Worm (Caenorhabditis elegans) whole organism, L3 larva: ENCODE measurements around the gene M163.1.

Experiments
- R02D3.7 ChIP-seq: fragments of 150-350 bp; optimal IDR thresholded peaks from 2 replicates; lab custom pipeline; 2014; ENCODE audit warnings: missing biosample characterization, missing genetic modification characterization
- ZK546.5 ChIP-seq: sonication (generic microtip); optimal IDR thresholded peaks from 2 replicates; lab custom pipeline; 2017; ENCODE audit warnings: missing biosample characterization, missing genetic modification characterization
- ceh-28 ChIP-seq: fragments of 150-350 bp; optimal IDR thresholded peaks from 2 replicates; lab custom pipeline; 2014; ENCODE audit warnings: missing biosample characterization, missing genetic modification reagents, missing genetic modification characterization
- ceh-82 ChIP-seq: fragments of 150-350 bp; optimal IDR thresholded peaks from 2 replicates; lab custom pipeline; 2014; ENCODE audit warnings: missing biosample characterization, missing genetic modification characterization
- ceh-9 ChIP-seq: sonication (generic microtip); optimal IDR thresholded peaks from 2 replicates; lab custom pipeline; 2018; ENCODE audit warnings: missing biosample characterization, missing genetic modification characterization
- daf-12 ChIP-seq: fragments of 150-350 bp; optimal IDR thresholded peaks from 2 replicates; lab custom pipeline; 2014; ENCODE audit warnings: missing biosample characterization, missing genetic modification reagents, missing genetic modification characterization
- egl-27 ChIP-seq: sonication (generic microtip); optimal IDR thresholded peaks from 4 replicates; lab custom pipeline; 2017; ENCODE audit warnings: missing biosample characterization, missing genetic modification reagents, missing genetic modification characterization
- elt-2 ChIP-seq: sonication (generic microtip); optimal IDR thresholded peaks from 2 replicates; lab custom pipeline; 2016; ENCODE audit warnings: missing genetic modification reagents, mild to moderate bottlenecking, missing genetic modification characterization, missing compliant biosample characterization
- elt-3 ChIP-seq, 3 experiments: fragments of 150-350 bp in 1 of 3; sonication (generic microtip) in 2 of 3; optimal IDR thresholded peaks; 2 replicates in 2 of 3; 4 replicates in 1 of 3; lab custom pipeline; 2014 to 2017; ENCODE audit warnings: missing biosample characterization in 3 of 3, missing genetic modification characterization in 3 of 3
- eor-1 ChIP-seq, 2 experiments: fragments of 150-350 bp; optimal IDR thresholded peaks; 2 replicates each; lab custom pipeline; 2014 to 2018; ENCODE audit warnings: missing biosample characterization in 2 of 2, missing genetic modification characterization in 2 of 2
- fkh-2 ChIP-seq: fragments of 150-350 bp; optimal IDR thresholded peaks from 2 replicates; lab custom pipeline; 2014; ENCODE audit warnings: missing biosample characterization, missing genetic modification reagents, missing genetic modification characterization
- lin-15B ChIP-seq: fragments of 150-350 bp; optimal IDR thresholded peaks from 2 replicates; lab custom pipeline; 2014; ENCODE audit warnings: missing biosample characterization, missing genetic modification characterization
- lin-39 ChIP-seq: fragments of 150-350 bp; optimal IDR thresholded peaks from 2 replicates; lab custom pipeline; 2018; ENCODE audit warnings: missing biosample characterization, missing genetic modification reagents, missing genetic modification characterization
- lsy-12 ChIP-seq: sonication (generic microtip); optimal IDR thresholded peaks from 2 replicates; lab custom pipeline; 2016; ENCODE audit warnings: mild to moderate bottlenecking, missing genetic modification characterization, missing compliant biosample characterization
- mdl-1 ChIP-seq: fragments of 150-350 bp; optimal IDR thresholded peaks from 2 replicates; lab custom pipeline; 2014; ENCODE audit warnings: missing biosample characterization, missing genetic modification characterization
- nfya-1 ChIP-seq: sonication (generic microtip); optimal IDR thresholded peaks from 2 replicates; lab custom pipeline; 2017; ENCODE audit warnings: missing genetic modification characterization, mild to moderate bottlenecking, missing compliant biosample characterization, antibody characterized with exemption, moderate library complexity; ENCODE audit not compliant: insufficient read depth
- nhr-11 ChIP-seq: fragments of 150-350 bp; optimal IDR thresholded peaks from 2 replicates; lab custom pipeline; 2014; ENCODE audit warnings: missing biosample characterization, missing genetic modification characterization
- nhr-12 ChIP-seq: fragments of 150-350 bp; optimal IDR thresholded peaks from 2 replicates; lab custom pipeline; 2014; ENCODE audit warnings: missing biosample characterization, missing genetic modification characterization
- nhr-237 ChIP-seq: fragments of 150-350 bp; optimal IDR thresholded peaks from 2 replicates; lab custom pipeline; 2014; ENCODE audit warnings: missing biosample characterization, missing genetic modification characterization
- nhr-25 ChIP-seq: sonication (generic microtip); optimal IDR thresholded peaks from 2 replicates; lab custom pipeline; 2017; ENCODE audit warnings: missing biosample characterization, missing genetic modification characterization
- nhr-28 ChIP-seq: fragments of 150-350 bp; optimal IDR thresholded peaks from 2 replicates; lab custom pipeline; 2014; ENCODE audit warnings: missing biosample characterization, missing genetic modification characterization
- nhr-67 ChIP-seq: fragments of 150-350 bp; optimal IDR thresholded peaks from 2 replicates; lab custom pipeline; 2014; ENCODE audit warnings: missing biosample characterization, missing genetic modification characterization
- nhr-76 ChIP-seq: fragments of 150-350 bp; sonication (generic microtip); optimal IDR thresholded peaks from 5 replicates; lab custom pipeline; 2014; ENCODE audit warnings: missing biosample characterization, missing genetic modification characterization
- pqm-1 ChIP-seq: fragments of 150-350 bp; optimal IDR thresholded peaks from 2 replicates; lab custom pipeline; 2017; ENCODE audit warnings: missing biosample characterization, missing genetic modification characterization, inconsistent platforms
- sea-2 ChIP-seq: fragments of 150-350 bp; sonication (generic microtip); optimal IDR thresholded peaks from 4 replicates; lab custom pipeline; 2014; ENCODE audit warnings: missing biosample characterization, missing genetic modification reagents, missing genetic modification characterization
- snpc-4 ChIP-seq: fragments of 150-350 bp; optimal IDR thresholded peaks from 2 replicates; lab custom pipeline; 2014; ENCODE audit warnings: missing biosample characterization, missing genetic modification characterization
- tbx-2 ChIP-seq: sonication (generic microtip); optimal IDR thresholded peaks from 2 replicates; lab custom pipeline; 2016; ENCODE audit warnings: mild to moderate bottlenecking, missing genetic modification characterization, missing compliant biosample characterization
- unc-39 ChIP-seq: sonication (generic microtip); optimal IDR thresholded peaks from 4 replicates; lab custom pipeline; 2017; ENCODE audit warnings: missing biosample characterization, missing genetic modification characterization
- unc-62 ChIP-seq: fragments of 150-350 bp; sonication (generic microtip); optimal IDR thresholded peaks from 4 replicates; lab custom pipeline; 2014; ENCODE audit warnings: missing biosample characterization, missing genetic modification reagents, missing genetic modification characterization

The M163.1 gene

ce11 chrX:14503800-14504550 lies at the start of gene M163.1:
Gene M163.1, minus strand, starts transcription at chrX:14503824.
- peak; percentile 45 for TF ChIP-seq elt-2 (tag; lab: Kevin White, UChicago)
- TF ChIP-seq egl-27 (tag; lab: Kevin White, UChicago), result no peak
- TF ChIP-seq nhr-237 (tag; lab: Kevin White, UChicago), result no peak
- peak; percentile 21 for TF ChIP-seq mdl-1 (tag; lab: Kevin White, UChicago)
- peak; percentile 16 for TF ChIP-seq lin-39 (tag; lab: Kevin White, UChicago)
- TF ChIP-seq nhr-25, result peak; percentile 55
- no peak for TF ChIP-seq tbx-2
- TF ChIP-seq nfya-1 (tag; lab: Kevin White, UChicago), result peak; percentile 0
- peak; percentile 13 for TF ChIP-seq pqm-1 (tag; lab: Kevin White, UChicago)

ce11 chrX:14549709-14550199 lies 46.1 kb upstream of the M163.1 start, which contains the start of gene ram-5:
Gene ram-5, plus strand, starts transcription at chrX:14550149.
- TF ChIP-seq nhr-67 (tag; lab: Kevin White, UChicago), result no peak
- TF ChIP-seq nfya-1 (tag; lab: Kevin White, UChicago), result no peak
- TF ChIP-seq R02D3.7 (tag; lab: Kevin White, UChicago), result no peak
- no peak for TF ChIP-seq nhr-237 (tag; lab: Kevin White, UChicago)
- no peak for TF ChIP-seq unc-39 (tag; lab: Kevin White, UChicago)
- TF ChIP-seq nhr-28, result no peak
- no peak for TF ChIP-seq nhr-12 (tag; lab: Kevin White, UChicago)
- no peak for TF ChIP-seq ceh-82 (tag; lab: Kevin White, UChicago)
- TF ChIP-seq snpc-4, result no peak
- TF ChIP-seq egl-27 (tag; lab: Kevin White, UChicago), result no peak
- no peak for TF ChIP-seq ZK546.5
- no peak for TF ChIP-seq fkh-2 (tag; lab: Kevin White, UChicago)
- TF ChIP-seq sea-2 (GFP tag; lab: Kevin White, UChicago), result no peak

- TF ChIP-seq ceh-28 (tag; lab: Kevin White, UChicago), result no peak
- TF ChIP-seq nhr-11, result no peak
- no peak for TF ChIP-seq nhr-76 (tag; lab: Kevin White, UChicago)
- TF ChIP-seq ceh-9 (tag; lab: Kevin White, UChicago), result no peak
- TF ChIP-seq daf-12 (tag; lab: Kevin White, UChicago), result no peak
- TF ChIP-seq elt-2 (tag; lab: Kevin White, UChicago), result no peak
Observed at ce11 chrX:14545543-14545942, 41.9 kb upstream of the M163.1 start, which contains the start of gene enri-2. Gene enri-2, plus strand, starts transcription at chrX:14545843.

ce11 chrX:14543224-14543623 lies 39.6 kb upstream of the M163.1 start, which contains the start of gene T24C2.3:
Gene T24C2.3, plus strand, starts transcription at chrX:14543524.
- TF ChIP-seq nhr-28 (no peak), nhr-11 (no peak), unc-39 (tag; lab: Kevin White, UChicago) (no peak), lsy-12 (tag; lab: Kevin White, UChicago) (no peak), elt-2 (tag; lab: Kevin White, UChicago) (no peak), sea-2 (GFP tag; lab: Kevin White, UChicago) (no peak), elt-3 (tag; optimal IDR thresholded peaks at IDR 0.05; lab: Kevin White, UChicago) (no peak), eor-1 (tag; optimal IDR thresholded peaks at IDR 0.05; lab: Kevin White, UChicago) (no peak), lin-39 (tag; lab: Kevin White, UChicago) (no peak), unc-62 (GFP tag; lab: Kevin White, UChicago) (no peak), egl-27 (tag; lab: Kevin White, UChicago) (no peak), lin-15B (tag; lab: Kevin White, UChicago) (no peak), nfya-1 (tag; lab: Kevin White, UChicago) (no peak)

ce11 chrX:14541992-14542391 lies 38.4 kb upstream of the M163.1 start, which contains the start of gene fbxa-81:
Gene fbxa-81, minus strand, starts transcription at chrX:14542092.
- TF ChIP-seq sea-2 (GFP tag; lab: Kevin White, UChicago), result no peak
- TF ChIP-seq nhr-25, result no peak
- TF ChIP-seq, all 47 proteins: peak for 0
